Fruit fly (Drosophila melanogaster): ENCODE results near the gene mRpL45.

The mRpL45 gene

DNA sequence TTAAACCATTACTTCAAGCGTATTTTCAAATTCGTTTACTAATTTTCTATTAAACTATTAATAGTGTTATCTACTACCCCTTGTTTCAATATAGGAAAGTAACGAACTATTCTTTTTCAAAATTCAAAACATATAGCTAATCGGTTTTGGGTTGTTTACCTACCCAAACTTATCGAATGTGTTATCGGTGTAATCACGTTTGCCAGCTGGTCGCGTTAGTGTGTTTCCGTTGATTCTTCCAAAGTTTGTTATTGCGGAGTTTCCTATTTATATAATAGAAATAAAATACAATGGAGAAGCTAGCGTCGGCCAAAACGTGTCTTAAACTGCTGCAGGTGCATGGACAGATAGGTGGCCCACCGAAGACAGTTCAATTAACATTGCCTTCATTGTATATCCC is at the start of gene mRpL45:
TSS of gene mRpL45 (plus strand) at position 213 of the 400 bp plus-strand sequence.
- peak; percentile 8 for TF ChIP-seq CG17801 (GFP tag; optimal IDR thresholded peaks at IDR 0.05; ENCODE audit: partially characterized antibody)

DNA sequence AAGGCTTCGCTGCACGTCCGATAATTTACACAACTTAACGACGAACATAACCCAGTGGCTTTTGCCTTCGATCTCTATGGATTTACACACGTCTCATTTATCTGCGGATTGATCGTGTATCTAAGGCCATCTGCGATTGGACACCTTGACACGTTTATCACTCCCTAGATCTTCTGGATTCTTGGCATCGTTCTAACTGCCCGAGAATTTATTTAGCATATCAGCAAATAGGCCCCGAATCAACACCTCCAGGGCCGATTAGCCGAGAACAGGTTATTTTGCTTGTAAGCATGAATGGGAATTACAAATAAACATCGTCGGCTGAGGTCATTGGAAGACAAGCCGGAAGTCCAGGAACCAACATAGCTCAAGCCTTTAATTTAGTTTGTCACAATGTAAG is 49.8 kb upstream of the mRpL45 start:
- no peak for TF ChIP-seq CG17801 (GFP tag; optimal IDR thresholded peaks at IDR 0.05; ENCODE audit: partially characterized antibody)

DNA sequence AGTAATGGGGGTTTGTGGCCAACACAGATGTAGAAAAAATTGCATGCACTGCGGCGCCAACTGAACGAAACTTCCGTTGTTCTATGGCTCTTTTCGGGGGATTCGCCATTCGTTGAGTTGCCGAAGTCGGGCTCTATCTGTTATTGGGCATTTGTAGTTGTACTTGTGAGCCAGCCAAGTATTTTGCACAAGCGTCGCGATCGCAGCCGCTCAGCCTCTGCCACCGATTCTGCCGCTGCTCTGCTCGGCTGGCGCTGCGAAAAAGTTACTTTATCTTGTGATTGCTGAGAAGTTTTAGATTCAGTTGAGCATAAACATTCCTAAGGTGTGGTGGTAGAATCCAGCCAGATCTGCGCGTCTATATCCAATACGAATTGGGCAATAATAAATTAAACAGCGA is 48.4 kb upstream of the mRpL45 start, which contains the start of gene CG33110:
TSS of gene CG33110 (plus strand) at position 301 of the 400 bp plus-strand sequence.
- TF ChIP-seq CG17801 (GFP tag; optimal IDR thresholded peaks at IDR 0.05; ENCODE audit: partially characterized antibody) = no peak

DNA sequence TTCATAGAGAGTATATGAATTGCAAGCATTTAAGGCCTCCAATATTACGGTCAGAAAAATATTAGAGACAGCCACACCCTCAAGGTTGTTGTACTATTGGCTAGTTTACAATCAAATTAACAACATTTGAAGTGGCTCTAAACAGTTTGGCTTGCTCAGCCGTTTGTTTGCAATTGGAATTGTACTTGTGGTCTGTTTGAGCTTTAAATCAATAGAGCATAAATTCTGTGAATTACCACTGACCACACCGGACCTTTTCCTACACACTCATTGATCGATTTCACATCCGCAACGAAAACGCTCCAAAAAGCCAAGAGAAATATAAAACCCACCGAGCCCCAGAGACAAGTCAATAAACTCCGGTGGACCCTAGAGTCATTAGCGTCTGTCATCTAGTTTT is 44.7 kb upstream of the mRpL45 start:
- TF ChIP-seq CG17801 (GFP tag; optimal IDR thresholded peaks at IDR 0.05; ENCODE audit: partially characterized antibody) = no peak

DNA sequence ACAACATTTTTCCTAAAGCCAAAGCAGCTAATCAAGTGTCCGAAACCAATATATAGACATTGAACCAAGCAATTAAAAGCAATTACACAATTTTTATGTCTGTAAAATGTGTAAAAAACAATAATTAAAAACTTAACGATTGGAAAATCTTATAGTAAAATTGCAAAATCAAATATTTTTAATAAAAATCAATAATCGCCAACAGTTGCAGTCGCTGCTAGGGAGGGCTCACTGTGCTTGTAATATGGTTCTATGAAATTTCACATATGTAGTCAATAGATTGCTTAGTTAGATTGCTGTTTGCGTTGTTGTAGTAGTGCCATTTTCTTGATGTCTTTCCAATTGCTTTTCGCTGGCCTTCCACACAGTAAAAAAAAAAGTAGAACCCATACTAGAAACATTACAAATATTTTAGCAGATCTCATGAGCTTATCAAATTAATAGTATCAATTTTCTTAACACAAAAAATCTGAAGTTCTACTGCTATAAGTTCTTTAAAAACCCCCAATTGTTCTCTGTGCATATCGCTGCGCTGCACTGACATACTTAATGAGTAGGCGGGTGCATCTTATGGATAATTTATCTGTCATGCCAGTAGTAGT is 42.1 kb upstream of the mRpL45 start:
- no peak for TF ChIP-seq CG17801 (GFP tag; optimal IDR thresholded peaks at IDR 0.05; ENCODE audit: partially characterized antibody)

DNA sequence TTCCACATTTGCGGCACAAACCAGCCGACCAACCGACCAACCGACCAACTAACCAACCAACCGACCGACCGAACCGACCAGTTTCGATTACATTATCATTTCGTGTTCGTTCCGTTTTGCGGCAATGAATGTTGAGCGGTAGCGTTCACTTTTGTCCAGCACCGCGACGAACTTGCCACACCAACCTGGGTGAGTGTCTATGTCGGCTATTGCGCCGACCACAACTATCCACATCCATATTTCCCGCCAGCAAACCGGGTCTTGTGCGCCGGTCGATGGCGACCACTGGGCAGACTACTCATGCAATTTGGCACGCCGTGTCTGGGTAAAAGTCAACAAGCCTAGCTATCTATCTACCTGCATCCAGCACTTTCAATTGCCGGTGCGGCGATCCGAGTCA is 41.3 kb upstream of the mRpL45 start:
- no peak for TF ChIP-seq CG17801 (GFP tag; optimal IDR thresholded peaks at IDR 0.05; ENCODE audit: partially characterized antibody)

DNA sequence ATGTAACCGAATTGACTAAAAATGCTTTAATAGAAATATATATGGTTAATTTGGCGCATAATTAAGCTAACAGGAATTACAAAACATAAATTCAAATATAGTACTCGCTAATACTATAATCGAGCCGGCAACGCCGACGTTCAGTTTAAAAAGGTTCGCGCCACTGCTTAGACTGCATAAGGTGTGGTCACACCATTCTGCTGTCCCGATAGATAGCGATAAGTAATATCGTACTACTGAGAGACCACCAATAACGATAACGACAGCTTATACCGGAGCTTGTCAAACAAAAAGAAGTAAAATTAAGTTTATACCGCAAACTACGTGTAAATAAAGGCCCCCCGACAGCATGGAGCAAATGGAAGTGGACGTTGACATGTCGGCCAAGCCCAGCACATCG is 37.7 kb upstream of the mRpL45 start, which contains the start of gene CSN6:
TSS of gene CSN6 (plus strand) at position 228 of the 400 bp plus-strand sequence.
- TF ChIP-seq CG17801 (GFP tag; optimal IDR thresholded peaks at IDR 0.05; ENCODE audit: partially characterized antibody) = peak; percentile 6

DNA sequence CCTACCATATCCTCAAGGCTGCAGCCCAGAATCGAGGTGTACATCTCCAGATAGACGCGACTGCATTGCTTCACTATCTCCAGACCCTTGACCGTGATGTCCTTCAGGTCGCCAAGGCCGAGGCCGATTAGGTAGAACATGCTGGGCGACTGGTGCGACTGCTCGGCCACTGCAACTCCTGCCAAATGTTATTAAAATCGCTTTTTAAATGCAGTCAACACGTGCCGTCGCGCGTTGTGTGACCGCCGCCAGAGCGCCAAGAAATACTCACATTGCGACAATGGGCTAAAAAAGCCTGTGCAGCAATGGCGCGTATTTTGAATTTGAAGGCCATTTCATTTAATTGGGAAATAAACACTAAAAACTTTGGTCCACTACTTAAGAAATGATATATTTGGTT is 35.3 kb upstream of the mRpL45 start, which contains the start of gene Dph5:
TSS of gene Dph5 (minus strand) at position 245 of the 400 bp plus-strand sequence.
- TF ChIP-seq CG17801 (GFP tag; optimal IDR thresholded peaks at IDR 0.05; ENCODE audit: partially characterized antibody) = no peak

DNA sequence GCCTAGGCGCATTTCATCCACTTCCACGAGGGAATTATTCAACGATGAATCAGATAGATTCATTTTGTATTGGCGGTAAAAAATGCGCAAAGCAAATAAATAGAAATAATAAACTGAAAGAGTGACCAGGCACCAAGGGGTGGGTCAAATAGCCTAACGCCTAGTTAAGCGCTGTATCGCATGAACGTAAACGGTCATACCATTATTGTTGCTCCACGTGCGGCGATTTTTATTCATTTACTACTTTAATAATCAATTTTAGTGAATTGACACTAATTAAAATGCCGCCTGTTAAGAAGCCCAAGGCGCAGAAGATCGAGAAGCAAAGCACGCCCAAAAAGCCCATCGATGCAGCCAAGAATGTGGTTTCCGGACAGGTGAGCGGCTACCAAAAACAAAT is 33.7 kb upstream of the mRpL45 start, which contains the start of the genes CG33107 and CG6937:
TSS of gene CG33107 (minus strand) at position 137 of the 400 bp plus-strand sequence.
TSS of gene CG6937 (plus strand) at position 192 of the 400 bp plus-strand sequence.
- peak; percentile 28 for TF ChIP-seq CG17801 (GFP tag; optimal IDR thresholded peaks at IDR 0.05; ENCODE audit: partially characterized antibody)

DNA sequence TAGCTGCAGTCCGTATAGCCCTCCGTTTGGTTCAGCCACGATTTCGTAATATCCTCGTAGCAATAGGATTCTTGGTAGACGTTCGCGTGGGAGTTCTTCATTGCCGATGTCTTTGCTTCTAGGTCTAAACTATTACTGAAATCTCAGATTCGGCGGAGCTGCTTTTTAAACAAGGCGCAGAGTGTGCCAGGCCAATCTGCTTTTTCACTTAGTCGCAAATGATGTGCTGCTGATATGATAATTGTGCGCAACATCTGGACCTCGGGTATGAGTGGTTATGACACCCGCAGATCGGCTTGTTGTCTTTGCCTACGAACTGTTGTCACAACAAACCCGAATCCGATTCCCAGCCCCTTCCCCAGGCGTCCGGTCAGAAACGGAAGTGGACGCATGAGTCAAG is 31.8 kb upstream of the mRpL45 start, which contains the start of gene btn:
TSS of gene btn (minus strand) at position 101 of the 400 bp plus-strand sequence.
- no peak for TF ChIP-seq CG17801 (GFP tag; optimal IDR thresholded peaks at IDR 0.05; ENCODE audit: partially characterized antibody)

DNA sequence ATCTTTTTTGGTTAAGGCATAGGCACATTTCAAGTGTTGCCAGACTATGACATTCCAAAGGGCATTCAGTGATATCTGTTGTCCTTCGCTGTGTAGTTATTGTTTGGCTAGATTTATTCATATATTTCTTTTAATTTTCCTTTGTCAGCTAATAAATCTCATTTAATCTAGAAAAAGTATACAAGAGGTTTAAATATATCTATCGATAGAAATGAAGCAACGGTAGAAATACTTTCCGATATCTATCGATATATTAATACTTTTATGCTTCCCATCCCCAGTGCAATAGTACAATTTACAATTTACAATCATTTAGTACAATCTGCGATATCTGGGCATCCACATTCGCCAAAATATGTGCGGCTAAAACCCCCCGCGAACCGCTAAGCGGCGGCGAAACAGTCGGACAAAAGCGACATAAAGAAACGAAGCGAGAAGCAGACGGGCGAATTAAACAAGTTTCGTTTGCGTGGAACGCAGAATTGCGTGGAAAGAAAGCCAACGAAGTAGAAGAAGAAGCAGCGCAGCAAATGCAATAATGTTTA is 30.8 kb upstream of the mRpL45 start, which contains the start of gene Efa6:
TSS of gene Efa6 (plus strand) at position 337 of the 545 bp plus-strand sequence.
- TF ChIP-seq CG17801 (GFP tag; optimal IDR thresholded peaks at IDR 0.05; ENCODE audit: partially characterized antibody) = peak; percentile 74

DNA sequence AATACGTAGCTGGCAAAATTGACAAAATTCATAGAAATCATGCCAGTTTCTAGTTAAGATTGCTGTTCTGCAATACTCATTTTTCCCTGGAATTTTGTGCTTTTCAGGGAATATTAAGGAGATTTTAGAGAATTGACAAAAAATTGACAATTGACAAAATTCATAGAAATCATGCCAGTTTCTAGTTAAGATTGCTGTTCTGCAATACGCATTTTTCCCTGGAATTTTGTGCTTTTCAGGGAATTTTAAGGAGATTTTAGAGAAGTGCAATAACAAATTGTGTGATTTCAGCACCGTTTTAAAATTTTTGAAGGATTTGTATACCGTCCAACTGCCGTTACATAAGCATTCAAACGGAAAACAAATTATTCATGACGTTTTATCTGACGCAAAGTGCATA is 29.5 kb upstream of the mRpL45 start:
- TF ChIP-seq CG17801 (GFP tag; optimal IDR thresholded peaks at IDR 0.05; ENCODE audit: partially characterized antibody) = no peak

DNA sequence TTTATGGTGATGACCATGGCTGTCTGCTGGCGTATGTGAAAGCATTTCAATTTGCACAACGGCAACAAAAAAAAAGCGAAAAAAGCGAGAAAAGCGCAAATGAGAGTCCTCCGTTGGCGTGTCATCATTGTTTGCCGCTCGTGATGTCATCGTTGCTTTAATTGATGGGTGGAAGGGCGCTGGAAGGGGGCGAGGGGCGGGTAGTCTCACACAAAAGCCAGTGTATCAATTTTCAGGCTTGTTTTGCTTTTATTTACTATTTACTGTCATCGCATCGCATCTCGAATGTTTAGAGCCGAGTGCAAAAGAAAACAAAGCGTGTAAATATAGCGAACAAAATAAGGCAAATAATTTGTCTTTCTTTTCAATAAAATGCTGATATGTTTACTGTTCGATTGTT is 29.0 kb upstream of the mRpL45 start:
- TF ChIP-seq CG17801 (GFP tag; optimal IDR thresholded peaks at IDR 0.05; ENCODE audit: partially characterized antibody) = no peak

DNA sequence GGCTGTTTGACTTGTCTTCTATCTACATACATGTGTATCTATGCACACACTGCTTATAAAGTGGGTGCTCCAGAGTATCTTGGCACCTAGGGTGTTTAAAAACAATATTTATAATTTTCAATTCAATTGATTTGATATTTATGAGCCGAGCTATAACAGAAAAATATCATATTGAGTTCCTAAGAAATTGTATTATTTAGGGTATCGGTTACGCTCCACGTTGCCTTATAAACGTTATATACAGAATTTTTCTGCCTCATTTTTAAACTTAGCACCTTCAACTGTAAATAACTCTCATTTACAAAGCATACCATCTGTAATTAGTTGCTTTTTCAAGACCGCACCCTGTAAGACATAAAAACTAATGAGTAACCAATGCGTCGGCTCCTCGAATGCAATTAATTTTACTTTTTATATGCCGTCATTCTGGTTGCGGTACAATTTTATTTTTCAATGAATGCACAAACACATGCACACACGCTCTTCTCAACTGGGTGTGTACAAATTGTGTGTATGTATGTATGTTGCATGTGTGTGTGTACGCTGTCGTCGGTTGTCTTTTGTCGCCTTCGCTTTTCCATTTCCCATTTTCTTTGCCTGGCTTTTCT is 27.5 kb upstream of the mRpL45 start:
- no peak for TF ChIP-seq CG17801 (GFP tag; optimal IDR thresholded peaks at IDR 0.05; ENCODE audit: partially characterized antibody)

DNA sequence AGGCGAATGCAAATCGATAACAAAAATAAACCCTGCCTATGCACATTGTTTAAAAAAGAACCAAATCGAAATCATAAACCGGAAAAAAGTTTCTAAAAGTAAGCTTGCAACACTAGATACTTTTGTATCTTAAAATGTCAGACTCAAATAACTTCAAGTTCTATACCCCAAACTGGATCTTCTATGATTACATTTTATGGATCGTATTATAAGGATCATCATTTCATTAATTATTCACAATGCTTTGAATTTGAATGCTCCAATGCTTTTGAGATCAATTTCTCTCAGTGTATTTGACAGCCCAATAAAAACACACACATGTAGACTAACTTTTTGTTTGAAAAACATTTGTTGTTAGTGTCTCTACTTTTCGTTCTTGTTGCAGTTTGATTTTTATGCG is 24.0 kb upstream of the mRpL45 start:
- no peak for TF ChIP-seq CG17801 (GFP tag; optimal IDR thresholded peaks at IDR 0.05; ENCODE audit: partially characterized antibody)
